Worm (Caenorhabditis elegans) whole organism, L4 larva: ENCODE data around the gene Y43B11AL.1.

Experiments
- F44E2.7 ChIP-seq: fragments of 200-800 bp; sonication (Bioruptor generic); IDR thresholded peaks from 2 replicates; pipeline ENCODE4 v2.1.2; 2022; ENCODE audit warnings: missing genetic modification characterization, missing compliant biosample characterization
- ama-1 ChIP-seq: fragments of 150-350 bp; optimal IDR thresholded peaks from 2 replicates; lab custom pipeline; 2014; ENCODE audit warnings: inconsistent platforms, mixed read lengths
- attf-4 ChIP-seq: sonication (generic microtip); optimal IDR thresholded peaks from 3 replicates; lab custom pipeline; 2017; ENCODE audit warnings: missing biosample characterization, missing genetic modification characterization
- ceh-82 ChIP-seq: sonication (generic microtip); optimal IDR thresholded peaks from 2 replicates; lab custom pipeline; 2017; ENCODE audit warnings: missing biosample characterization, missing genetic modification characterization
- egl-27 ChIP-seq: sonication (generic microtip); optimal IDR thresholded peaks from 3 replicates; lab custom pipeline; 2017; ENCODE audit warnings: missing biosample characterization, missing genetic modification reagents, missing genetic modification characterization
- lin-13 ChIP-seq: fragments of 150-350 bp; optimal IDR thresholded peaks from 2 replicates; lab custom pipeline; 2014; ENCODE audit warnings: missing biosample characterization, missing genetic modification reagents, missing genetic modification characterization
- lin-15B ChIP-seq: fragments of 150-350 bp; sonication (generic microtip); optimal IDR thresholded peaks from 3 replicates; lab custom pipeline; 2014; ENCODE audit warnings: missing biosample characterization, missing genetic modification characterization
- lin-39 ChIP-seq: fragments of 150-350 bp; optimal IDR thresholded peaks from 2 replicates; lab custom pipeline; 2014; ENCODE audit warnings: missing biosample characterization, missing genetic modification reagents, missing genetic modification characterization
- mdl-1 ChIP-seq, 2 experiments: fragments of 150-350 bp in 1 of 2; sonication (generic microtip) in 1 of 2; optimal IDR thresholded peaks; 2 replicates each; lab custom pipeline; 2014 to 2017; ENCODE audit warnings: missing biosample characterization in 2 of 2, missing genetic modification characterization in 2 of 2
- nhr-237 ChIP-seq: sonication (generic microtip); optimal IDR thresholded peaks from 2 replicates; lab custom pipeline; 2017; ENCODE audit warnings: missing biosample characterization, missing genetic modification characterization
- nhr-77 ChIP-seq: fragments of 150-350 bp; optimal IDR thresholded peaks from 2 replicates; lab custom pipeline; 2014; ENCODE audit warnings: missing biosample characterization, missing genetic modification characterization
- pqm-1 ChIP-seq: sonication (generic microtip); optimal IDR thresholded peaks from 2 replicates; lab custom pipeline; 2017; ENCODE audit warnings: missing biosample characterization, missing genetic modification characterization
- snpc-4 ChIP-seq: fragments of 150-350 bp; optimal IDR thresholded peaks from 2 replicates; lab custom pipeline; 2014; ENCODE audit warnings: missing biosample characterization, missing genetic modification characterization

ce11 chrIV:7020630-7021029 lies 44.5 kb upstream of the Y43B11AL.1 start:
- TF ChIP-seq attf-4 (tag; lab: Kevin White, UChicago) (no peak), snpc-4 (no peak), nhr-77 (tag; lab: Kevin White, UChicago) (peak; percentile 65), mdl-1 (tag; optimal IDR thresholded peaks at IDR 0.05; lab: Kevin White, UChicago) (peak in 1 of 2 experiments; percentile 71), ceh-82 (tag; lab: Kevin White, UChicago) (no peak), ama-1 (lab: Kevin White, UChicago) (no peak), pqm-1 (no peak), nhr-237 (tag; lab: Kevin White, UChicago) (no peak), lin-13 (no peak), lin-39 (tag; lab: Kevin White, UChicago) (no peak), lin-15B (tag; lab: Kevin White, UChicago) (no peak), egl-27 (tag; lab: Kevin White, UChicago) (no peak), F44E2.7 (no peak)
